Fruit fly (Drosophila melanogaster): ENCODE data around the gene CG32266.

DNA sequence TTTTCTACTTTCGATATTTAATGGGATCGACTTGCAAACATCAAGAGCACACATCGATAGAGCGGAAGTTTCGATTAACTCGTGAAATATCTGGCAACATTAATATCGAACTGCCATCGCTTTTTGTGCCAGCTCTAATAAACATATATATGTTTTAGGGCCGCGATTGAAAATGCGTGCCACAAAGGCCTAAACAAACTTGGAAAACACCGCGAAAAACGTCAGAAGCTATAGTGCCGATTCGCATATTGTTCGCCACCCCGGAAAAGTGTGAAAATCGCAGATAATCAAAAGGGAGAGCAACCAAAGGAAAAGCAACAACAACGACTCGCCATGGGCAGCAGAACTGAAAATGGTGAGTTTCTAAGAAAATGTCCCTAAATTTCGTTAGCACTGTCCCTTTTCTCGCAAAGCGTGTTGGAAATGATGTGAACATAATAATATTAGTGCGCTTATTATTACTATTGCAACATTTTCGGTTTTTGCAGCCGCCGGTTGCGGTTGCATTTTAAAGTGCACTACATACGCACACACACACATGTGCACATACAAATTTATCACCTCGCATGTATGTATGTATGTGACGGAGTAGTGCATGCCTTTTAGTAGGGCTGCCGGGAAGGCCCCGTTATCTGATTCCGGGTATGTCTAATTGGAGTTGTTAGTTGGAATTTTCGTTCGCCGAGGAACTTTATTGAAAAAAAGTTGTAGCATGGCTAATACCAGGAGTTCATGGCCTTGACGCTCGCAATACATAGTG is 28.1 kb downstream of the CG32266 start, which contains the start of gene enc:
- TF ChIP-seq ovo (GFP tag; optimal IDR thresholded peaks at IDR 0.05): no peak
- no peak for TF ChIP-seq bab1 (GFP tag; optimal IDR thresholded peaks at IDR 0.05)
- no peak for TF ChIP-seq CG14711 (tag; optimal IDR thresholded peaks at IDR 0.05)
- TF ChIP-seq Crg-1 (GFP tag; optimal IDR thresholded peaks at IDR 0.05): no peak
- TF ChIP-seq toe (GFP tag; optimal IDR thresholded peaks at IDR 0.05): peak; percentile 32
- TF ChIP-seq Hr96 (GFP tag; optimal IDR thresholded peaks at IDR 0.05): no peak
- TF ChIP-seq Mnt (GFP tag; optimal IDR thresholded peaks at IDR 0.05): peak; percentile 19
- TF ChIP-seq Clk (GFP tag; optimal IDR thresholded peaks at IDR 0.05): no peak
- TF ChIP-seq CG7101 (tag; optimal IDR thresholded peaks at IDR 0.05): no peak
- no peak for TF ChIP-seq cnc (optimal IDR thresholded peaks at IDR 0.05)
- peak; percentile 1 for TF ChIP-seq CG1620 (GFP tag; optimal IDR thresholded peaks at IDR 0.05)
- TF ChIP-seq CG33017 (tag; optimal IDR thresholded peaks at IDR 0.05): no peak
